Worm (Caenorhabditis elegans) whole organism, L3 larva: ENCODE measurements around the gene delm-1.

Experiments
- ZK546.5 ChIP-seq: sonication (generic microtip); optimal IDR thresholded peaks from 2 replicates; lab custom pipeline; 2017; ENCODE audit warnings: missing biosample characterization, missing genetic modification characterization
- pha-4 ChIP-seq: fragments of 150-350 bp; optimal IDR thresholded peaks from 2 replicates; lab custom pipeline; 2014; ENCODE audit warnings: missing biosample characterization, missing genetic modification reagents, missing genetic modification characterization
- skn-1 ChIP-seq: fragments of 150-350 bp; optimal IDR thresholded peaks from 2 replicates; lab custom pipeline; 2014; ENCODE audit warnings: missing biosample characterization, missing genetic modification characterization
- ztf-11 ChIP-seq: fragments of 150-350 bp; optimal IDR thresholded peaks from 2 replicates; lab custom pipeline; 2014; ENCODE audit warnings: missing biosample characterization, missing genetic modification characterization
- ztf-4 ChIP-seq: fragments of 150-350 bp; optimal IDR thresholded peaks from 2 replicates; lab custom pipeline; 2014; ENCODE audit warnings: missing biosample characterization, missing genetic modification characterization

ce11 chrIV:9118792-9119191 lies 16.5 kb downstream of the delm-1 start, which contains the start of gene nrfl-1:
- TF ChIP-seq skn-1 (no peak), ztf-4 (tag; lab: Kevin White, UChicago) (no peak), ztf-11 (tag; lab: Kevin White, UChicago) (no peak), pha-4 (tag; lab: Kevin White, UChicago) (no peak), ZK546.5 (tag; lab: Kevin White, UChicago) (no peak)
